Worm (Caenorhabditis elegans): ENCODE data around the gene T04A8.8.
A peak's percentile ranks its signal among the peaks of the same experiment; 100 is the strongest.

The T04A8.8 gene

DNA sequence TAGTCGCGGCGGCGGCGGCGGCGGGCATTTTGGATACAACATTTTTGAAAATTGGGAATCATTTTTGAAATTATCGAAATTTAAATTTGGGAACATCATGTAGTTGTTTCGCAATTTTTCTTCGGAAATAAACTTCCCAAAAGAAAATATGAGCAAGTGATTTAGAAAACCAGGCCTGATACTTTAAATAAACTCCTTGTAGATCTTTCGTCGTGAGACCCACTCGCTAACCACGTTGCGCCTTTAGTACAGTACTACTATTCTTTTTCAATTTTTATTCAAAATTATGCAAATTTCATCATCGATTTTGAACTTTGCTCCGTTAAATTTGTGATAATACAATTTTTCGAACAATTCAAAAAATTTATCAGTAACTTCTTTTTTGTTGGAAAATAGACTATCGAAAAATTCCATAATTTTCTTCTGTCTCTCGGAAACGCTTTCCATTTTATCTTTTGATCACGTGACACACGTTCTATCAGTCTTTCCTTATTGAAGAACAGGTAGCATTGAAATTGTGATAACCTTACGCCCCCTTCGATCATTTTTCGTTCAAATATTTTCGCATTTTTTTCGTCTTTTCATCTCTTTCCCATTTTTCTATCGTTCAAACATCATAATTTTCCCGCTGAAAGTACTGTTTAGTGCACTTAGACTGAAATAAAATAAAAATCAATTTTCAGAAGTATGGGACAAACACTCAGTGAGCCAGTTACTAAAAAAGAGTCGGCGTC, 43.8 kb upstream of the T04A8.8 start, which contains the start of gene ppm-2 (continued):
- TF ChIP-seq snpc-3.4 (tag; optimal IDR thresholded peaks at IDR 0.05) (peak; percentile 53), Y53F4B.3 (GFP tag; IDR thresholded peaks at IDR 0.05) (0 out of 2 replicates have a peak, but pooled peaks have one; percentile 10), efl-1 (GFP tag; optimal IDR thresholded peaks at IDR 0.05) (peak; percentile 50), nhr-80 (tag; optimal IDR thresholded peaks at IDR 0.05) (peak; percentile 31), xnd-1 (tag; optimal IDR thresholded peaks at IDR 0.05) (peak; percentile 97), F55B11.4 (tag; optimal IDR thresholded peaks at IDR 0.05; ENCODE audit: borderline replicate concordance, insufficient read depth) (no peak), D2030.7 (GFP tag; IDR thresholded peaks at IDR 0.05) (peak; percentile 76), atf-7 (tag; optimal IDR thresholded peaks at IDR 0.05) (peak; percentile 20), snpc-1.3 (tag; optimal IDR thresholded peaks at IDR 0.05; ENCODE audit: insufficient read depth) (peak; percentile 21), dpl-1 (GFP tag; optimal IDR thresholded peaks at IDR 0.05) (peak; percentile 38), lin-54 (GFP tag; optimal IDR thresholded peaks at IDR 0.05) (peak; percentile 1), madf-8 (GFP tag; conservative IDR thresholded peaks at IDR 0.05) (peak; percentile 100), mcd-1 (GFP tag; IDR thresholded peaks at IDR 0.05) (0 out of 2 replicates have a peak, but pooled peaks have one; percentile 13), madf-6 (GFP tag; IDR thresholded peaks at IDR 0.05) (peak; percentile 100), F37B4.10 (GFP tag; IDR thresholded peaks at IDR 0.05) (no peak), lsl-1 (GFP tag; optimal IDR thresholded peaks at IDR 0.05) (peak; percentile 99), aptf-2 (GFP tag; conservative IDR thresholded peaks at IDR 0.05) (0 out of 2 replicates have a peak, but pooled peaks have one; percentile 59)

DNA sequence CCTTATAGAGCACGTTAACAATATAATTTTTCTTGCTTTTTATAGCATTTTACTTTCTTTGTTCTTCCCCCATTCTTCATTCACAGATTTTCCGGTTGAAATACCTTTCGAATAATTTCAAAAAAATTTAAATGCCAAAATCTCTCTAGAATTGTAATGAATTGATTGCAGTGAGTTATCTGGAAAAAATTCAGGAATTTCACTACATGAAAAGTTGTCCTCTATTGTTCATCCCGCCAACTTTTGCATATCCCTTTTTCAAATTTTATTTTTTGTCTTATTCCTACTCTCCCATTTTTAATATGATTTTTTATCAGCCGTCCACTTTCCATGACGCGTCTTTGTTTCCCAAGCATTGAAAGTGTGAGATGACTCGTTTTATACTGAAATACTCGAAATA, 40.4 kb upstream of the T04A8.8 start:
- no peak for TF ChIP-seq sea-2 (GFP tag; IDR thresholded peaks at IDR 0.05)
- no peak for TF ChIP-seq mel-28 (tag; optimal IDR thresholded peaks at IDR 0.05; ENCODE audit: borderline replicate concordance)
- TF ChIP-seq nhr-90 (tag; optimal IDR thresholded peaks at IDR 0.05), result no peak
- TF ChIP-seq mxl-1 (tag; optimal IDR thresholded peaks at IDR 0.05), result no peak
- 0 out of 2 replicates have a peak, but pooled peaks have one; percentile 4 for TF ChIP-seq bed-1 (GFP tag; IDR thresholded peaks at IDR 0.05)
- TF ChIP-seq F52B5.7 (tag; optimal IDR thresholded peaks at IDR 0.05), result no peak
- TF ChIP-seq athp-1 (tag; optimal IDR thresholded peaks at IDR 0.05), result peak; percentile 17
- TF ChIP-seq cebp-1 (GFP tag; IDR thresholded peaks at IDR 0.05), result 0 out of 2 replicates have a peak, but pooled peaks have one; percentile 16
- TF ChIP-seq cebp-1 (tag; optimal IDR thresholded peaks at IDR 0.05), result peak; percentile 39
- no peak for TF ChIP-seq ztf-3 (GFP tag; optimal IDR thresholded peaks at IDR 0.05)
- TF ChIP-seq Y79H2A.3 (GFP tag; conservative IDR thresholded peaks at IDR 0.05), result 0 out of 2 replicates have a peak, but pooled peaks have one; percentile 34
- no peak for TF ChIP-seq F22D6.2 (tag; optimal IDR thresholded peaks at IDR 0.05)
- TF ChIP-seq somi-1 (GFP tag; optimal IDR thresholded peaks at IDR 0.05), result no peak
- TF ChIP-seq aptf-2 (GFP tag; conservative IDR thresholded peaks at IDR 0.05), result no peak
- TF ChIP-seq lin-26 (GFP tag; IDR thresholded peaks at IDR 0.05), result no peak
- TF ChIP-seq Y53G8AR.9 (GFP tag; conservative IDR thresholded peaks at IDR 0.05), result peak; percentile 73; the same call in 1 of the 2 replicates
- TF ChIP-seq madf-3 (GFP tag; IDR thresholded peaks at IDR 0.05), result 0 out of 2 replicates have a peak, but pooled peaks have one; percentile 65

DNA sequence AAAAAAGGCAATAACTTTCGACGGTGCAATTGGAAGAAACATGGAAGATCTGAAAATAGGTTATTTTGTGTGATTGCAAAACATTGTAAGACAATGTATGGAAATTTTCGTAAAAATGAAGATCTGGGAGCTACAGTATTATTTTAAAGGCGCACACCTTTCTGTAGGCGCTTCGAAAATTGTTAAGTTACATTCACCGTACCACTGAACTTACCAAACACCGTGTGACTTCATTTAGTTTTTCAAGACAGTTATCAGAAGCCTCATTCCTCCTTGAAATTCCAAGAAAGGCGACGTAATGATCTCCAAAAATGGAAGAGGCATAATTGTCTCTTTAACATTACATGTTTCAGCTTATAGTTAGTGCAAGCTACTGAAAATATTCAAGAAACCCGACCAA, 39.9 kb upstream of the T04A8.8 start:
- TF ChIP-seq attf-5 (GFP tag; optimal IDR thresholded peaks at IDR 0.05) (no peak), ztf-6 (GFP tag; IDR thresholded peaks at IDR 0.05) (peak; percentile 55; the same call in 1 of the 2 replicates), sdz-38 (tag; optimal IDR thresholded peaks at IDR 0.05) (no peak), atf-7 (tag; optimal IDR thresholded peaks at IDR 0.05) (no peak), K11D2.4 (GFP tag; IDR thresholded peaks at IDR 0.05) (peak; percentile 48; the same call in 1 of the 2 replicates), aptf-3 (GFP tag; IDR thresholded peaks at IDR 0.05) (0 out of 2 replicates have a peak, but pooled peaks have one; percentile 50), egrh-3 (GFP tag; IDR thresholded peaks at IDR 0.05) (no peak), Y53G8AR.9 (GFP tag; conservative IDR thresholded peaks at IDR 0.05) (0 out of 2 replicates have a peak, but pooled peaks have one; percentile 61), cebp-1 (GFP tag; IDR thresholded peaks at IDR 0.05) (no peak), cebp-1 (tag; optimal IDR thresholded peaks at IDR 0.05) (peak; percentile 48), F23B12.7 (tag; optimal IDR thresholded peaks at IDR 0.05; ENCODE audit: insufficient read depth) (no peak), lin-35 (GFP tag; optimal IDR thresholded peaks at IDR 0.05) (peak in 1 of 3 experiments; percentile 69), let-607 (tag; optimal IDR thresholded peaks at IDR 0.05) (peak in 1 of 2 experiments; percentile 34), zfh-2 (GFP tag; conservative IDR thresholded peaks at IDR 0.05) (no peak), aptf-2 (GFP tag; conservative IDR thresholded peaks at IDR 0.05) (no peak), lin-40 (tag; optimal IDR thresholded peaks at IDR 0.05) (peak; percentile 6)

Measured in whole organism, young adult.